Worm (Caenorhabditis elegans) whole organism, young adult: ENCODE measurements around the gene col-143.

Source experiments
- D2030.7 ChIP-seq: fragments of 200-800 bp; sonication (Bioruptor generic); IDR thresholded peaks from 2 replicates; pipeline ENCODE4 v1.3.6; 2022; ENCODE audit warnings: missing genetic modification reagents, missing genetic modification characterization, missing compliant biosample characterization
- F23B12.7 ChIP-seq: sonication (generic microtip); optimal IDR thresholded peaks from 2 replicates; lab custom pipeline; 2017; ENCODE audit warnings: missing genetic modification characterization, mild to moderate bottlenecking, missing compliant biosample characterization, antibody characterized with exemption, moderate library complexity; ENCODE audit not compliant: insufficient read depth
- F33H1.4 ChIP-seq: fragments of 200-800 bp; sonication (Bioruptor generic); IDR thresholded peaks from 2 replicates; pipeline ENCODE4 v1.3.6; 2022; ENCODE audit warnings: missing genetic modification reagents, missing genetic modification characterization, missing compliant biosample characterization
- F49E8.2 ChIP-seq: sonication (generic microtip); optimal IDR thresholded peaks from 3 replicates; lab custom pipeline; 2017; ENCODE audit warnings: missing genetic modification characterization, mild to moderate bottlenecking, missing compliant biosample characterization, antibody characterized with exemption, moderate library complexity; ENCODE audit not compliant: insufficient read depth
- F52B5.7 ChIP-seq: sonication (generic microtip); optimal IDR thresholded peaks from 2 replicates; lab custom pipeline; 2016; ENCODE audit warnings: mild to moderate bottlenecking, missing genetic modification characterization, missing compliant biosample characterization
- F57C9.4 ChIP-seq: sonication (generic microtip); optimal IDR thresholded peaks from 2 replicates; lab custom pipeline; 2017; ENCODE audit warnings: mild to moderate bottlenecking, missing genetic modification characterization, missing compliant biosample characterization
- K12H6.12 ChIP-seq: fragments of 200-800 bp; sonication (Bioruptor generic); optimal IDR thresholded peaks from 2 replicates; lab custom pipeline; 2018; ENCODE audit warnings: mild to moderate bottlenecking, missing genetic modification characterization, missing compliant biosample characterization
- akir-1 ChIP-seq: fragments of 200-800 bp; sonication (Bioruptor generic); optimal IDR thresholded peaks from 2 replicates; lab custom pipeline; 2018; ENCODE audit warnings: mild to moderate bottlenecking, missing genetic modification characterization, moderate library complexity, missing compliant biosample characterization
- ama-1 ChIP-seq, 3 experiments: fragments of 150-350 bp in 1 of 3; sonication (generic microtip) in 2 of 3; optimal IDR thresholded peaks; 2 replicates each; lab custom pipeline; 2014 to 2018; ENCODE audit warnings: missing biosample characterization in 2 of 3, missing genetic modification characterization in 2 of 3, missing genetic modification reagents in 2 of 3
- attf-5 ChIP-seq: fragments of 200-800 bp; sonication (Bioruptor generic); optimal IDR thresholded peaks from 2 replicates; lab custom pipeline; 2018; ENCODE audit warnings: mild to moderate bottlenecking, missing genetic modification characterization, missing compliant biosample characterization
- bed-1 ChIP-seq: fragments of 200-800 bp; sonication (Bioruptor generic); IDR thresholded peaks from 2 replicates; pipeline ENCODE4 v1.3.6; 2022; ENCODE audit warnings: missing genetic modification reagents, missing genetic modification characterization, missing compliant biosample characterization
- cebp-1 ChIP-seq, 2 experiments: fragments of 200-800 bp in 1 of 2; sonication (Bioruptor generic) in 1 of 2; sonication (generic microtip) in 1 of 2; IDR thresholded peaks in 1 of 2; optimal IDR thresholded peaks in 1 of 2; 2 replicates each; pipeline versions ENCODE4 v1.3.6 to Lab custom; 2017 to 2022; ENCODE audit warnings: missing compliant biosample characterization in 2 of 2, missing genetic modification characterization in 2 of 2, mild to moderate bottlenecking in 1 of 2, missing genetic modification reagents in 1 of 2, moderate library complexity in 1 of 2
- cebp-2 ChIP-seq: fragments of 200-800 bp; sonication (Bioruptor generic); IDR thresholded peaks from 2 replicates; pipeline ENCODE4 v1.3.6; 2022; ENCODE audit warnings: missing genetic modification characterization, missing compliant biosample characterization
- ceh-100 ChIP-seq: fragments of 200-800 bp; sonication (Bioruptor generic); IDR thresholded peaks from 2 replicates; pipeline ENCODE4 v1.3.6; 2022; ENCODE audit warnings: missing genetic modification reagents, missing genetic modification characterization, missing compliant biosample characterization
- ceh-27 ChIP-seq: fragments of 200-800 bp; sonication (Bioruptor generic); optimal IDR thresholded peaks from 2 replicates; lab custom pipeline; 2018; ENCODE audit warnings: mild to moderate bottlenecking, missing genetic modification characterization, moderate library complexity, missing compliant biosample characterization
- ceh-79 ChIP-seq: sonication (generic microtip); optimal IDR thresholded peaks from 2 replicates; lab custom pipeline; 2017; ENCODE audit warnings: mild to moderate bottlenecking, missing genetic modification characterization, missing compliant biosample characterization
- dpl-1 ChIP-seq: fragments of 150-350 bp; optimal IDR thresholded peaks from 2 replicates; lab custom pipeline; 2014; ENCODE audit warnings: missing biosample characterization, missing genetic modification reagents, missing genetic modification characterization
- egl-44 ChIP-seq: fragments of 200-800 bp; sonication (Bioruptor generic); IDR thresholded peaks from 2 replicates; pipeline ENCODE4 v1.3.6; 2022; ENCODE audit warnings: missing genetic modification reagents, missing genetic modification characterization, missing compliant biosample characterization
- egrh-3 ChIP-seq: fragments of 200-800 bp; sonication (Bioruptor generic); IDR thresholded peaks from 2 replicates; pipeline ENCODE4 v1.3.6; 2022; ENCODE audit warnings: missing genetic modification reagents, missing genetic modification characterization, missing compliant biosample characterization
- ekl-4 ChIP-seq: fragments of 200-800 bp; sonication (Bioruptor generic); IDR thresholded peaks from 2 replicates; pipeline ENCODE4 v1.3.6; 2022; ENCODE audit warnings: missing genetic modification reagents, missing genetic modification characterization, missing compliant biosample characterization
- gei-17 ChIP-seq: fragments of 200-800 bp; sonication (Bioruptor generic); optimal IDR thresholded peaks from 2 replicates; lab custom pipeline; 2018; ENCODE audit warnings: mild to moderate bottlenecking, missing genetic modification characterization, missing compliant biosample characterization
- hlh-12 ChIP-seq: sonication (generic microtip); optimal IDR thresholded peaks from 2 replicates; lab custom pipeline; 2016; ENCODE audit warnings: missing genetic modification characterization, missing compliant biosample characterization
- hlh-26 ChIP-seq: fragments of 200-800 bp; sonication (Bioruptor generic); conservative IDR thresholded peaks from 2 replicates; pipeline ENCODE4 v1.3.6; 2022; ENCODE audit warnings: missing genetic modification reagents, missing genetic modification characterization, missing compliant biosample characterization
- hmg-1.2 ChIP-seq: fragments of 200-800 bp; sonication (Bioruptor generic); IDR thresholded peaks from 2 replicates; pipeline ENCODE4 v1.3.6; 2022; ENCODE audit warnings: missing genetic modification reagents, missing genetic modification characterization, missing compliant biosample characterization
- let-526 ChIP-seq: fragments of 200-800 bp; sonication (Bioruptor generic); IDR thresholded peaks from 2 replicates; pipeline ENCODE4 v1.3.6; 2022; ENCODE audit warnings: missing genetic modification reagents, missing genetic modification characterization, missing compliant biosample characterization
- lin-35 ChIP-seq, 3 experiments: fragments of 150-350 bp in 2 of 3; sonication (generic microtip) in 1 of 3; optimal IDR thresholded peaks; 2 replicates each; lab custom pipeline; 2014 to 2018; ENCODE audit warnings: missing biosample characterization in 3 of 3, missing genetic modification characterization in 3 of 3, missing genetic modification reagents in 3 of 3
- lin-40 ChIP-seq: sonication (generic microtip); optimal IDR thresholded peaks from 2 replicates; lab custom pipeline; 2016; ENCODE audit warnings: missing genetic modification characterization, mild to moderate bottlenecking, missing compliant biosample characterization, missing genotype, missing genetic modification reagents
- madf-3 ChIP-seq: fragments of 200-800 bp; sonication (Bioruptor generic); IDR thresholded peaks from 2 replicates; pipeline ENCODE4 v1.3.6; 2022; ENCODE audit warnings: missing genetic modification reagents, missing genetic modification characterization, missing compliant biosample characterization
- mes-4 ChIP-seq: sonication (generic microtip); optimal IDR thresholded peaks from 2 replicates; lab custom pipeline; 2016; ENCODE audit warnings: missing genotype, missing genetic modification characterization, missing compliant biosample characterization
- mxl-1 ChIP-seq: sonication (generic microtip); optimal IDR thresholded peaks from 2 replicates; lab custom pipeline; 2016; ENCODE audit warnings: missing genetic modification characterization, missing compliant biosample characterization
- nfyb-1 ChIP-seq: fragments of 200-800 bp; sonication (Bioruptor generic); IDR thresholded peaks from 2 replicates; pipeline ENCODE4 v1.3.6; 2022; ENCODE audit warnings: missing genetic modification reagents, missing genetic modification characterization, missing compliant biosample characterization
- nhr-120 ChIP-seq: fragments of 200-800 bp; sonication (Bioruptor generic); IDR thresholded peaks from 2 replicates; pipeline ENCODE4 v1.3.6; 2022; ENCODE audit warnings: missing genetic modification characterization, missing compliant biosample characterization
- rcor-1 ChIP-seq: fragments of 200-800 bp; sonication (Bioruptor generic); IDR thresholded peaks from 2 replicates; pipeline ENCODE4 v1.3.6; 2022; ENCODE audit warnings: missing genetic modification reagents, missing genetic modification characterization, missing compliant biosample characterization
- sdz-38 ChIP-seq: sonication (generic microtip); optimal IDR thresholded peaks from 2 replicates; lab custom pipeline; 2016; ENCODE audit warnings: missing genotype, missing genetic modification characterization, missing compliant biosample characterization
- sea-2 ChIP-seq: fragments of 200-800 bp; sonication (Bioruptor generic); IDR thresholded peaks from 2 replicates; pipeline ENCODE4 v1.3.6; 2022; ENCODE audit warnings: missing genetic modification characterization, missing compliant biosample characterization
- snpc-1.3 ChIP-seq: sonication (generic microtip); optimal IDR thresholded peaks from 2 replicates; lab custom pipeline; 2017; ENCODE audit warnings: missing genetic modification characterization, mild to moderate bottlenecking, missing compliant biosample characterization, antibody characterized with exemption, moderate library complexity, missing genotype, missing genetic modification reagents; ENCODE audit not compliant: insufficient read depth
- snpc-4 ChIP-seq, 5 experiments: fragments of 150-350 bp in 1 of 5; sonication (generic microtip) in 4 of 5; optimal IDR thresholded peaks; 2 replicates each; lab custom pipeline; 2014 to 2018; ENCODE audit warnings: missing genetic modification characterization in 5 of 5, missing biosample characterization in 3 of 5, antibody characterized with exemption in 2 of 5, mild to moderate bottlenecking in 2 of 5, missing compliant biosample characterization in 2 of 5, missing genotype in 2 of 5, moderate library complexity in 2 of 5, missing genetic modification reagents in 1 of 5
- somi-1 ChIP-seq: fragments of 200-800 bp; sonication (Bioruptor generic); optimal IDR thresholded peaks from 2 replicates; lab custom pipeline; 2018; ENCODE audit warnings: mild to moderate bottlenecking, missing genetic modification characterization, missing compliant biosample characterization
- tbp1 ChIP-seq: fragments of 200-800 bp; sonication (Bioruptor generic); optimal IDR thresholded peaks from 2 replicates; lab custom pipeline; 2018; ENCODE audit warnings: mild to moderate bottlenecking, missing genetic modification characterization, missing compliant biosample characterization
- zfh-2 ChIP-seq: fragments of 200-800 bp; sonication (Bioruptor generic); conservative IDR thresholded peaks from 2 replicates; pipeline ENCODE4 v1.3.6; 2022; ENCODE audit warnings: missing genetic modification reagents, missing genetic modification characterization, missing compliant biosample characterization
- zim-3 ChIP-seq: sonication (generic microtip); optimal IDR thresholded peaks from 2 replicates; lab custom pipeline; 2017; ENCODE audit warnings: mild to moderate bottlenecking, missing genetic modification characterization, moderate library complexity, missing compliant biosample characterization
- ztf-25 ChIP-seq: fragments of 200-800 bp; sonication (Bioruptor generic); IDR thresholded peaks from 2 replicates; pipeline ENCODE4 v1.3.6; 2022; ENCODE audit warnings: missing genetic modification reagents, missing genetic modification characterization, missing compliant biosample characterization
- ztf-26 ChIP-seq: sonication (generic microtip); optimal IDR thresholded peaks from 2 replicates; lab custom pipeline; 2017; ENCODE audit warnings: missing genetic modification characterization, missing compliant biosample characterization
- ztf-3 ChIP-seq: fragments of 200-800 bp; sonication (Bioruptor generic); optimal IDR thresholded peaks from 2 replicates; lab custom pipeline; 2018; ENCODE audit warnings: mild to moderate bottlenecking, missing genetic modification characterization, missing compliant biosample characterization
- ztf-6 ChIP-seq: fragments of 200-800 bp; sonication (Bioruptor generic); IDR thresholded peaks from 2 replicates; pipeline ENCODE4 v1.3.6; 2022; ENCODE audit warnings: missing genetic modification reagents, missing genetic modification characterization, missing compliant biosample characterization

The col-143 gene

DNA sequence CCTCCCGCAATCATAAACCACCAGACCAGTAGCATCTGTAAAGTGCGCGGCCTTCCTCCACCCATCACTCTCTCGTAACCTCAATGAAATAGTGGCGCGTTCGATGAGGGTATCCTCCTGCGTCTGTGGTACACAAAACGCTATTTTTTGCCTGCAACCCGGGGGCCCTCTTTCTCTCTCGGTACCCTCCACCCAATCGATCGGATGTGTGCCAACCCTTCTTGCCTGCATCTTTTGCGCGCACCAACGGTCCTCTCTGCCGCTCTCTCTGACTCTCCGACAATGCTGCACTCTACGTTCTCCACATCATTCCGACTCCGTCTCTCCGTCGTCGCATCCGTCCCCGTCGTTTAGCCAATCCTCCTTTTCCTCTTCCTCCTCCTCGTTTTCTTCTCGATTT is 44.1 kb downstream of the col-143 start (continued):
- TF ChIP-seq F23B12.7 (no peak), egl-44 (GFP tag; lab: Robert Waterston, UW) (no peak), nfyb-1 (GFP tag; lab: Robert Waterston, UW) (peak; percentile 66), sdz-38 (tag; lab: Kevin White, UChicago) (no peak), mes-4 (tag; lab: Kevin White, UChicago) (no peak), lin-40 (tag; lab: Kevin White, UChicago) (peak; percentile 66), gei-17 (GFP tag; lab: Kevin White, UChicago) (peak; percentile 16), K12H6.12 (tag; lab: Kevin White, UChicago) (peak; percentile 87), D2030.7 (GFP tag; lab: Robert Waterston, UW) (no peak), ztf-26 (peak; percentile 34), somi-1 (GFP tag; lab: Kevin White, UChicago) (peak; percentile 20), nhr-120 (no peak), F33H1.4 (GFP tag; lab: Robert Waterston, UW) (no peak), ztf-6 (GFP tag; lab: Robert Waterston, UW) (peak; percentile 35; the same call in 1 of the 2 replicates), F49E8.2 (tag; lab: Kevin White, UChicago) (no peak)

DNA sequence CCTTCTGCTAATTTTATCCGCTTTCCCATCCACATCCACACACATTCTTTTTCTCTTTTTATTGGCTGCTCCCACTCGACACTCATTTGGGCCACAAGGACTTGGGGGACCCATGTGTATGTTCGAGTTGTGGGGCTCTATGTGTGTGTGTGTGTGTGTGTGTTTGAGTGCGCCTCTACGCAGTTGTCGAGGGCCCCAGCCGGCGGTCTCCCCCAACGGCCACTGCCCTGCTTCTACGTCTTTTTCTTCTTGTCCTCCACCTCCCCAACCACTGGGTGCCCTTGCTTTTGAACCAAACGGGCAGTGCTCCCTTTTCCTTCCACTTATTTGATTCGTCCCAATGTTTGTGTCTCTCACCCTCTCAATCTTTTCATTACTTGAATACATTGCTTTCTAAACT is 45.2 kb downstream of the col-143 start:
- TF ChIP-seq hmg-1.2 (GFP tag; lab: Robert Waterston, UW) (peak; percentile 19; the same call in 1 of the 2 replicates), snpc-4 (GFP tag; optimal IDR thresholded peaks at IDR 0.05; lab: Kevin White, UChicago) (no peak), snpc-4 (tag; optimal IDR thresholded peaks at IDR 0.05; lab: Kevin White, UChicago) (no peak), mxl-1 (tag; lab: Kevin White, UChicago) (no peak), cebp-1 (GFP tag; IDR thresholded peaks at IDR 0.05; lab: Robert Waterston, UW) (no peak), cebp-1 (tag; optimal IDR thresholded peaks at IDR 0.05; lab: Kevin White, UChicago) (peak; percentile 35), zim-3 (tag; lab: Kevin White, UChicago) (no peak), F52B5.7 (tag; lab: Kevin White, UChicago) (no peak), lin-35 (GFP tag; optimal IDR thresholded peaks at IDR 0.05; lab: Kevin White, UChicago) (no peak), ceh-79 (tag; lab: Kevin White, UChicago) (peak; percentile 9), hlh-12 (tag; lab: Kevin White, UChicago) (no peak), akir-1 (GFP tag; lab: Kevin White, UChicago) (no peak), cebp-2 (GFP tag; lab: Robert Waterston, UW) (no peak), F33H1.4 (GFP tag; lab: Robert Waterston, UW) (no peak), dpl-1 (GFP tag; lab: Kevin White, UChicago) (no peak), lin-40 (tag; lab: Kevin White, UChicago) (no peak), ekl-4 (GFP tag; lab: Robert Waterston, UW) (peak; percentile 23; the same call in 1 of the 2 replicates), ama-1 (optimal IDR thresholded peaks at IDR 0.05; lab: Kevin White, UChicago) (no peak), ama-1 (GFP tag; optimal IDR thresholded peaks at IDR 0.05; lab: Kevin White, UChicago) (no peak), let-526 (no peak), F49E8.2 (tag; lab: Kevin White, UChicago) (no peak), somi-1 (GFP tag; lab: Kevin White, UChicago) (no peak), bed-1 (GFP tag; lab: Robert Waterston, UW) (no peak), rcor-1 (GFP tag; lab: Robert Waterston, UW) (no peak), tbp1 (no peak), egrh-3 (no peak), hlh-26 (GFP tag; lab: Robert Waterston, UW) (no peak), F57C9.4 (tag; lab: Kevin White, UChicago) (no peak), madf-3 (no peak), ztf-3 (GFP tag; lab: Kevin White, UChicago) (no peak), ceh-100 (GFP tag; lab: Robert Waterston, UW) (no peak), ceh-27 (GFP tag; lab: Kevin White, UChicago) (peak; percentile 66), ztf-25 (GFP tag; lab: Robert Waterston, UW) (no peak), sea-2 (GFP tag; lab: Robert Waterston, UW) (no peak), zfh-2 (peak; percentile 82), snpc-1.3 (no peak), attf-5 (GFP tag; lab: Kevin White, UChicago) (no peak)
